Fruit fly (Drosophila melanogaster): ENCODE measurements around the gene CG1695.

- TF ChIP-seq Elba2 (GFP tag; optimal IDR thresholded peaks at IDR 0.05) = no peak
- no peak for TF ChIP-seq sc (optimal IDR thresholded peaks at IDR 0.05)
- no peak for TF ChIP-seq sc (GFP tag; optimal IDR thresholded peaks at IDR 0.05)
- no peak for TF ChIP-seq nom (GFP tag; optimal IDR thresholded peaks at IDR 0.05)
- no peak for TF ChIP-seq CG11093 (GFP tag; IDR thresholded peaks at IDR 0.05)
- TF ChIP-seq nerfin-2 (GFP tag; IDR thresholded peaks at IDR 0.05; ENCODE audit: partially characterized antibody) = no peak
- no peak for TF ChIP-seq sr (GFP tag; IDR thresholded peaks at IDR 0.05)
- no peak for TF ChIP-seq B-H2 (GFP tag; optimal IDR thresholded peaks at IDR 0.05)
Observed at dm6 chrX:20490883-20491282, 57.1 kb downstream of the CG1695 start.

Measured in whole organism, embryonic.